Fruit fly (Drosophila melanogaster): Measurements from ENCODE around the gene Tim9a.
A peak's percentile ranks its signal among the peaks of the same experiment; 100 is the strongest.

Gene Tim9a

DNA sequence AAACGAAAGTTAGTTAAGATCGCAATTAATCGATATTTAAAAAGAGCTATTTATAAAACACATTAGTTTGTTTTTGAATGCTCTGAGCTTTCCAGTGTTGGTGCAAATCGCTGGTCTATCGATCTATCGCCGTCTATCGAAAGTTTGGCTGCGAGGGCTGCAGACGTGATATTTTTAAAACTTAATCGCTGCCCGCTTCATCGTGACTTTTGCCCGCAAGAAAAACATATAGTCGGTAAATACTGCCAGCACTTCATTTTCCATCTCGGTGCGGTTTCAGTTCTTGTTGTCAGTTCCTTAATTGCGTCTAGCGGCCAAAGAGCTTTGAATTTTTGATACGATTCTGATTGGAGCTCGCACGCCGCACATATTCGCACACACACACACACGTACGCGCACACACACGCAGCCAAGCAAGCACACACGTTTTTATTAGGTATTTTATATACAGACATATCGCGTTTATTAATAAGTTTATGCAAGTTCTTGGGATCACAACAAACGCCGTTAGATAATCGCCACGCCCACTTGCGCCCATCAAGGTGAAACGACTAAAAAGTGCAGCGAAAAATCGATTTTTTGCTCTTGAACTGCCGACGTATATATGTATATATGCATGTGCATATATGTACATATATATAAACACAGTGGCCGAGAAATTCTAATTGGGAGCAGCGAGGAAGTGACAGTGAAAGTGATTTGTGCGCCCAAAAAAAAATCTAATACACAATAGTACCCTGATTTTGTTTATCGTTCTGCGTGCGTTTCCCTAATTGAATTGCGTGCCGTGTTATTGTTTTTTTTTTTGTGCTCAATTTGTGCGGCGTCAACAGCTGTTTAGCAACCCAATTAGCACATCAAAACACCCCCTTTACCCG is 13.9 kb upstream of the Tim9a start:
- TF ChIP-seq CG11902 (GFP tag; optimal IDR thresholded peaks at IDR 0.05) (no peak), pdm3 (GFP tag; optimal IDR thresholded peaks at IDR 0.05) (no peak), CG7368 (GFP tag; optimal IDR thresholded peaks at IDR 0.05) (no peak), dsx (GFP tag; optimal IDR thresholded peaks at IDR 0.05; ENCODE audit: poor library complexity, severe bottlenecking) (no peak), CG15336 (GFP tag; IDR thresholded peaks at IDR 0.05) (no peak), CG16779 (tag; optimal IDR thresholded peaks at IDR 0.05) (no peak), esn (GFP tag; optimal IDR thresholded peaks at IDR 0.05) (peak; percentile 44), CG11762 (GFP tag; optimal IDR thresholded peaks at IDR 0.05; ENCODE audit: insufficient read depth) (no peak), Hr38 (GFP tag; optimal IDR thresholded peaks at IDR 0.05) (no peak), CG6808 (GFP tag; optimal IDR thresholded peaks at IDR 0.05) (no peak), CG6792 (GFP tag; optimal IDR thresholded peaks at IDR 0.05) (peak; percentile 26), dac (GFP tag; optimal IDR thresholded peaks at IDR 0.05) (no peak), CG11294 (GFP tag; IDR thresholded peaks at IDR 0.05) (no peak), fkh (GFP tag; optimal IDR thresholded peaks at IDR 0.05) (no peak), CG1621 (tag; optimal IDR thresholded peaks at IDR 0.05) (no peak), CG9139 (GFP tag; optimal IDR thresholded peaks at IDR 0.05) (no peak), Eip93F (GFP tag; optimal IDR thresholded peaks at IDR 0.05) (no peak), Lpt (GFP tag; optimal IDR thresholded peaks at IDR 0.05) (peak; percentile 7), CG8319 (GFP tag; optimal IDR thresholded peaks at IDR 0.05) (no peak), CG6163 (GFP tag; IDR thresholded peaks at IDR 0.05) (no peak), CG34406 (GFP tag; optimal IDR thresholded peaks at IDR 0.05) (no peak), fd59A (GFP tag; optimal IDR thresholded peaks at IDR 0.05) (no peak), Eip78C (GFP tag) (peak; percentile 53), Ets96B (tag; optimal IDR thresholded peaks at IDR 0.05) (no peak), net (GFP tag; optimal IDR thresholded peaks at IDR 0.05) (no peak), CG32006 (GFP tag; optimal IDR thresholded peaks at IDR 0.05) (no peak), topi (GFP tag; optimal IDR thresholded peaks at IDR 0.05) (peak; percentile 35), cyc (GFP tag; optimal IDR thresholded peaks at IDR 0.05) (peak; percentile 10), CG6854 (GFP tag; optimal IDR thresholded peaks at IDR 0.05) (no peak), Blimp-1 (GFP tag; optimal IDR thresholded peaks at IDR 0.05) (no peak), CG8119 (GFP tag; IDR thresholded peaks at IDR 0.05) (no peak), Sox102F (GFP tag; optimal IDR thresholded peaks at IDR 0.05) (no peak), CG3919 (GFP tag; optimal IDR thresholded peaks at IDR 0.05) (peak; percentile 35), eg (GFP tag; IDR thresholded peaks at IDR 0.05) (no peak), Met (GFP tag; optimal IDR thresholded peaks at IDR 0.05) (peak; percentile 40), Eip75B (GFP tag; optimal IDR thresholded peaks at IDR 0.05) (no peak), Hr39 (GFP tag; optimal IDR thresholded peaks at IDR 0.05) (peak; percentile 34), CG3032 (tag; optimal IDR thresholded peaks at IDR 0.05) (no peak), CG6276 (GFP tag; optimal IDR thresholded peaks at IDR 0.05) (no peak), Sox14 (GFP tag; optimal IDR thresholded peaks at IDR 0.05) (peak; percentile 24), Smox (GFP tag; optimal IDR thresholded peaks at IDR 0.05) (no peak), CG10669 (GFP tag; optimal IDR thresholded peaks at IDR 0.05) (no peak), svp (GFP tag) (peak; percentile 94), Hr4 (GFP tag; optimal IDR thresholded peaks at IDR 0.05) (no peak), achi (GFP tag; optimal IDR thresholded peaks at IDR 0.05) (no peak), CG4318 (GFP tag; optimal IDR thresholded peaks at IDR 0.05) (no peak), ss (GFP tag; optimal IDR thresholded peaks at IDR 0.05) (peak in 1 of 2 experiments; percentile 13), CG8632 (GFP tag; optimal IDR thresholded peaks at IDR 0.05) (no peak), CG10631 (GFP tag; optimal IDR thresholded peaks at IDR 0.05) (no peak), spab (GFP tag; optimal IDR thresholded peaks at IDR 0.05) (no peak), lz (GFP tag; optimal IDR thresholded peaks at IDR 0.05) (peak; percentile 39)
